Worm (Caenorhabditis elegans) whole organism, mixed stage, embryonic: Measurements from ENCODE around the gene T07F12.2.

ENCODE experiments used
- blmp-1 ChIP-seq: fragments of 150-350 bp; optimal IDR thresholded peaks from 2 replicates; lab custom pipeline; 2014; ENCODE audit warnings: missing biosample characterization, missing genetic modification characterization
- ceh-43 ChIP-seq: fragments of 200-800 bp; sonication (Bioruptor generic); optimal IDR thresholded peaks from 2 replicates; lab custom pipeline; 2018; ENCODE audit warnings: mild to moderate bottlenecking, missing genetic modification characterization, moderate library complexity, missing compliant biosample characterization
- elt-3 ChIP-seq: fragments of 150-350 bp; optimal IDR thresholded peaks from 2 replicates; lab custom pipeline; 2014; ENCODE audit warnings: missing biosample characterization, missing genetic modification characterization
- pha-4 ChIP-seq: fragments of 150-350 bp; optimal IDR thresholded peaks from 2 replicates; lab custom pipeline; 2018; ENCODE audit warnings: missing biosample characterization, missing genetic modification reagents, missing genetic modification characterization
- sptf-1 ChIP-seq: sonication (generic microtip); optimal IDR thresholded peaks from 2 replicates; lab custom pipeline; 2017; ENCODE audit warnings: mild to moderate bottlenecking, missing genetic modification characterization, moderate library complexity, missing compliant biosample characterization
- unc-120 ChIP-seq: sonication (generic microtip); optimal IDR thresholded peaks from 2 replicates; lab custom pipeline; 2017; ENCODE audit warnings: missing genetic modification characterization, missing compliant biosample characterization; ENCODE audit not compliant: poor library complexity, severe bottlenecking
- ztf-11 ChIP-seq: fragments of 150-350 bp; optimal IDR thresholded peaks from 2 replicates; lab custom pipeline; 2014; ENCODE audit warnings: missing biosample characterization, missing genetic modification characterization

DNA sequence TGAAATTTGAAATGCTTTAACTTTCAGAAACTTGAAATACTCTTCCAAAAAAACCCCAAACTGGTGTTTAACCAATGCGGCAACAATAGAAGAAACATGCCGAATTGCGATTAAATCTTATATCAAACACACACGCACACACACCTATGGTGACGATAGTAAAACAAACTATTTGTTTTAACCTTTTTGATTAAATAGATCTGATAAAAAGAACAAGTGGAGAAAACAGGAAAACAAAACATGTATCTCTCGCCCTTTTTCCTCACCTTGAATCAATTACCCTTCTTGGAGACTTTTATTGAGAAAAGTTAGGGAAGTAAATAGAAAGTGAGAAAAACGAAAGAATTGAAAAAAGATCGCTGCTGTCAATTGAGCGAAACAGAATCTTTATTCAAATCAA is 28.6 kb upstream of the T07F12.2 start:
- no peak for TF ChIP-seq ztf-11
- no peak for TF ChIP-seq unc-120 (tag; lab: Kevin White, UChicago)
- no peak for TF ChIP-seq blmp-1 (tag; lab: Kevin White, UChicago)
- TF ChIP-seq elt-3 (tag; lab: Kevin White, UChicago), result no peak
- TF ChIP-seq ceh-43, result no peak
- TF ChIP-seq pha-4 (tag; lab: Kevin White, UChicago), result no peak
- no peak for TF ChIP-seq sptf-1 (tag; lab: Kevin White, UChicago)
